Worm (Caenorhabditis elegans) whole organism, L2 larva: ENCODE measurements around the gene fox-1.

Source experiments
- aly-2 ChIP-seq: fragments of 150-350 bp; optimal IDR thresholded peaks from 2 replicates; lab custom pipeline; 2014; ENCODE audit warnings: missing biosample characterization, missing genetic modification characterization
- nhr-23 ChIP-seq: fragments of 150-350 bp; optimal IDR thresholded peaks from 2 replicates; lab custom pipeline; 2014; ENCODE audit warnings: missing biosample characterization, missing genetic modification reagents, missing genetic modification characterization
- snpc-4 ChIP-seq: fragments of 150-350 bp; optimal IDR thresholded peaks from 2 replicates; lab custom pipeline; 2014; ENCODE audit warnings: missing biosample characterization, missing genetic modification characterization

DNA sequence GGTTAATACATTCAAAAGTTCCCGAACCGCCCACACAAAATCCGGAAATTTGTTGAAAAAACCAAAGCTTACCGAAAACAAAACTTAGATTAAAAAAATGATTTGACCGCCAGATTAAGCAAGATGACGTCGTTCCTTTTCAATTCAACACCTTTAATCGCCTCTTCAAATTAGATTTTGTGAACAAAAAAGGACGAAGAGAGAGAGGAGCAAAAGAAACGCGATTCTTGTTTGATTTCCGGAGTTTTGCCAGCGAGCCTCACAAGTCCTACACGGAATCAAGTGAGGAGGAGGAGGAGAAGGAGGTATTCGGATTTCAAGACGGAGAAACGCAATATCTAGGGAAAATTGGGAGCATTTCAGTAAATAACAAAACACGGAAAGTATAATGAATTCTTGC is 2.2 kb downstream of the fox-1 start:
- TF ChIP-seq aly-2 (no peak), snpc-4 (no peak), nhr-23 (tag; lab: Kevin White, UChicago) (no peak)
